2 fruit fly cellular contexts compared by ENCODE assay signal in genomic region chr3L:3569109-3569508, dm6.
TF ChIP-seq lines count a peak whose summit lies in the region.

No protein-coding gene starts in this region.

- no peak for TF ChIP-seq CTCF in whole organism, embryonic (GFP tag; optimal IDR thresholded peaks at IDR 0.05; lab: Kevin White, UChicago)

TF ChIP-seq in whole organism, embryonic, 481 proteins besides CTCF, POLR2A, EP300 and RAD21:
- TF ChIP-seq CG2120 (GFP tag; optimal IDR thresholded peaks at IDR 0.05; lab: Kevin White, UChicago) (no peak), CG6654 (GFP tag; optimal IDR thresholded peaks at IDR 0.05; lab: Kevin White, UChicago) (peak; percentile 62)

TF ChIP-seq in whole organism, prepupa, 60 proteins besides CTCF, POLR2A, EP300 and RAD21:
- TF ChIP-seq CG3919 (GFP tag; optimal IDR thresholded peaks at IDR 0.05; lab: Kevin White, UChicago) = no peak
- TF ChIP-seq Ets96B (tag; optimal IDR thresholded peaks at IDR 0.05; lab: Kevin White, UChicago) = peak; percentile 12
- TF ChIP-seq dsx (GFP tag; optimal IDR thresholded peaks at IDR 0.05; lab: Kevin White, UChicago; ENCODE audit: poor library complexity, severe bottlenecking) = peak; percentile 76
